Worm (Caenorhabditis elegans): ENCODE results near the gene B0285.3.

Gene B0285.3

DNA sequence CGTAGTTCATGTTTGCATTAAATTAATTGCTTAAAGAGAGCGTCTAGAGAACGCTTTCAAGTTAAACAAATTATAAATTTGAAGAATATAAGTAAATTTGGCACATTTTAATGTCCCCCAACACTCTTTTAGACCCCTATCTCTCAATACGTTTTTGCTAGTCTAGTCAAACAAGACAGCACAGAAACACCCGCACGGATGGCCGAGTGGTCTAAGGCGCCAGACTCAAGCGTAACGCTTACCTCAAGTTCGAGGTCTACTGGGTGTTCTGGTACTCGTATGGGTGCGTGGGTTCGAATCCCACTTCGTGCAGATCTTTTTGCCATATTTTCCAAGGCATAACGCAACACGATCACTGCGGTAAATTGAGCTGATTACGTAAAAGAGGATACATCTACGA is 19.2 kb upstream of the B0285.3 start (continued):
- TF ChIP-seq hlh-30 (tag; optimal IDR thresholded peaks at IDR 0.05; ENCODE audit: insufficient read depth), result peak; percentile 19
- peak; percentile 43; the same call in 1 of the 2 replicates for TF ChIP-seq dmd-6 (GFP tag; IDR thresholded peaks at IDR 0.05)
- no peak for TF ChIP-seq D1046.2 (GFP tag; IDR thresholded peaks at IDR 0.05)
- TF ChIP-seq hmg-1.1 (GFP tag; IDR thresholded peaks at IDR 0.05), result 0 out of 2 replicates have a peak, but pooled peaks have one; percentile 36
- TF ChIP-seq daf-8 (GFP tag; IDR thresholded peaks at IDR 0.05), result no peak
- no peak for TF ChIP-seq T20F7.1 (GFP tag; optimal IDR thresholded peaks at IDR 0.05)
- peak; percentile 71 for TF ChIP-seq vab-7 (GFP tag; IDR thresholded peaks at IDR 0.05)
- no peak for TF ChIP-seq cey-2 (tag; optimal IDR thresholded peaks at IDR 0.05; ENCODE audit: borderline replicate concordance, insufficient read depth)
- no peak for TF ChIP-seq pqm-1 (tag; optimal IDR thresholded peaks at IDR 0.05)
- peak in 1 of 2 experiments; percentile 1 for TF ChIP-seq hif-1 (tag; optimal IDR thresholded peaks at IDR 0.05)
- TF ChIP-seq ztf-11 (tag; optimal IDR thresholded peaks at IDR 0.05), result no peak
- no peak for TF ChIP-seq zip-2 (tag; optimal IDR thresholded peaks at IDR 0.05)
- peak; percentile 41 for TF ChIP-seq dve-1 (tag; optimal IDR thresholded peaks at IDR 0.05; ENCODE audit: insufficient read depth)
- TF ChIP-seq lir-3 (tag; optimal IDR thresholded peaks at IDR 0.05), result peak; percentile 22
- TF ChIP-seq Y48G9A.11 (GFP tag; IDR thresholded peaks at IDR 0.05), result peak; percentile 63; the same call in 1 of the 2 replicates
- TF ChIP-seq dmd-8 (GFP tag; IDR thresholded peaks at IDR 0.05), result peak; percentile 69; the same call in 1 of the 2 replicates
- peak; percentile 63; the same call in 1 of the 2 replicates for TF ChIP-seq arid-1 (GFP tag; conservative IDR thresholded peaks at IDR 0.05)
- TF ChIP-seq pha-4 (GFP tag; IDR thresholded peaks at IDR 0.05), result peak; percentile 46; the same call in 1 of the 2 replicates
- no peak for TF ChIP-seq pha-4 (tag; optimal IDR thresholded peaks at IDR 0.05)
- TF ChIP-seq lin-1 (GFP tag; IDR thresholded peaks at IDR 0.05), result 0 out of 2 replicates have a peak, but pooled peaks have one; percentile 20
- TF ChIP-seq hlh-11 (tag; optimal IDR thresholded peaks at IDR 0.05), result peak; percentile 21
- TF ChIP-seq lin-29 (GFP tag; IDR thresholded peaks at IDR 0.05), result 0 out of 2 replicates have a peak, but pooled peaks have one; percentile 16
- peak; percentile 12 for TF ChIP-seq rbr-2 (tag; optimal IDR thresholded peaks at IDR 0.05)

DNA sequence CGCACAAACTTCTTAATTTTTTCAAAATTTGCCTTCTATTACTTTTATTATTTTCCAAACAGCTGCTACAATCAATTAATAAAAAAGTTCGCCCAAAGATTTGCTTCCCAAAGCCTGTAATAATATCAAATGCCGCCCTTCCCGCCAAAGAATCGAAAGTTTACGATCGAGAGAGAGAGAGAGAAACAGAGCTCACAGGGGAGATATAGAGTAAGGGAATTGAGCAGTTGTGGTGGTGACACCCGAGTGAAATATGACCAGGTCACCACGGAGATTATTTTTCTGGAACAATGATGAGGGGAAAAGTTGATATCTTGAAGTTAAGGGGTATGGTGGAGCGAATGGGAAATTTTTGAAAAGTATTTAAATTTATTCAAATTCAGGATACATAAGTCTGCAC is 16.8 kb upstream of the B0285.3 start:
- TF ChIP-seq Y75B8A.6 (GFP tag; IDR thresholded peaks at IDR 0.05) (no peak), attf-4 (tag; optimal IDR thresholded peaks at IDR 0.05) (no peak), set-16 (GFP tag; IDR thresholded peaks at IDR 0.05) (no peak), F44E2.7 (GFP tag; IDR thresholded peaks at IDR 0.05) (no peak), nhr-42 (GFP tag; IDR thresholded peaks at IDR 0.05) (no peak), aha-1 (tag) (no peak), gei-8 (GFP tag; optimal IDR thresholded peaks at IDR 0.05) (no peak), F26F4.8 (GFP tag; conservative IDR thresholded peaks at IDR 0.05) (no peak), egl-43 (GFP tag; IDR thresholded peaks at IDR 0.05) (no peak), ztf-11 (tag; optimal IDR thresholded peaks at IDR 0.05) (no peak), ZK337.2 (GFP tag; IDR thresholded peaks at IDR 0.05) (no peak), mep-1 (tag; optimal IDR thresholded peaks at IDR 0.05) (no peak), lin-15B (tag; optimal IDR thresholded peaks at IDR 0.05) (no peak)

DNA sequence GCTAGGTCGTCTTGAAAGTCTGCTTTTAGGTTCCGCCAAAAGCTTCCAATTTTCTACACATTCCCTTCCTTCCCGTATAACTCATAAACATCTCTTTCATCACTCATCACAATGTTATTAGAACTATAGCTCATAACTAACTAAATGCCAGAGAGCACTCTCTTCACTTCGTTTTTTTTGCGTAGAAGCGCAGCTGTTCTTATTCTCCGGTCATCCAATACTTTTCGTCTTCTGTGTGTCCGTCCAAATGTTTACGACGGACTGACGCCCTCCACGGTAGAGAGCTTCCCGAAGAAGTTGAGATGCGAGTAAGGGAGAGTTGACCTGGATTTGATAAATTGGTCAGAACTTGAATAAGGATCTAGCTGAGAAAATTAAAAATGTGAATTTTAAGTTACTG is 16.1 kb upstream of the B0285.3 start:
- TF ChIP-seq unc-62 (GFP tag; optimal IDR thresholded peaks at IDR 0.05 in 1 of 2) (peak in 1 of 2 experiments; percentile 42), unc-62 (tag; optimal IDR thresholded peaks at IDR 0.05) (no peak), aha-1 (tag) (peak; percentile 70), mxl-3 (GFP tag; optimal IDR thresholded peaks at IDR 0.05) (no peak)

Measured in whole organism, L4 larva.